Worm (Caenorhabditis elegans) whole organism, L4/young adult: ENCODE data around the gene F59E11.6.

Experiments used
- dao-5 ChIP-seq: sonication (generic microtip); optimal IDR thresholded peaks from 2 replicates; lab custom pipeline; 2016; ENCODE audit warnings: missing genotype, missing genetic modification characterization, moderate library complexity, missing compliant biosample characterization
- him-1 ChIP-seq: sonication (generic microtip); optimal IDR thresholded peaks from 2 replicates; lab custom pipeline; 2016; ENCODE audit warnings: missing genotype, missing genetic modification reagents, missing genetic modification characterization, missing compliant biosample characterization

- TF ChIP-seq him-1 (no peak), dao-5 (tag; lab: Kevin White, UChicago) (no peak)
These were observed 41.7 kb upstream of the F59E11.6 start for ce11 chrV:8949873-8950272.
